Fruit fly (Drosophila melanogaster): ENCODE data around the gene Rcc1.

Gene Rcc1

dm6 chr3L:5945571-5945970 lies 13.0 kb upstream of the Rcc1 start (continued):
- TF ChIP-seq CG32772 (GFP tag; IDR thresholded peaks at IDR 0.05) (no peak), CG8765 (GFP tag; IDR thresholded peaks at IDR 0.05) (no peak), CG4424 (GFP tag; optimal IDR thresholded peaks at IDR 0.05) (no peak), tup (GFP tag; optimal IDR thresholded peaks at IDR 0.05) (no peak), CG13894 (tag; optimal IDR thresholded peaks at IDR 0.05) (no peak), CG13624 (GFP tag; optimal IDR thresholded peaks at IDR 0.05) (no peak), onecut (GFP tag; IDR thresholded peaks at IDR 0.05) (no peak), CG3847 (GFP tag; IDR thresholded peaks at IDR 0.05) (no peak), D19A (tag; optimal IDR thresholded peaks at IDR 0.05) (peak; percentile 79), peb (GFP tag; IDR thresholded peaks at IDR 0.05) (no peak), odd (GFP tag; optimal IDR thresholded peaks at IDR 0.05) (no peak), sens (GFP tag) (peak; percentile 49), luna (GFP tag; optimal IDR thresholded peaks at IDR 0.05) (no peak), CG12104 (GFP tag; optimal IDR thresholded peaks at IDR 0.05) (no peak), CG14441 (GFP tag; IDR thresholded peaks at IDR 0.05) (no peak), cas (GFP tag; IDR thresholded peaks at IDR 0.05) (no peak), ro (GFP tag; IDR thresholded peaks at IDR 0.05) (no peak), CG30431 (GFP tag; optimal IDR thresholded peaks at IDR 0.05) (no peak), tx (GFP tag; optimal IDR thresholded peaks at IDR 0.05) (no peak), schlank (tag; optimal IDR thresholded peaks at IDR 0.05) (no peak), cg (GFP tag; optimal IDR thresholded peaks at IDR 0.05) (no peak), Neu2 (GFP tag; optimal IDR thresholded peaks at IDR 0.05; ENCODE audit: borderline replicate concordance) (no peak), Six4 (GFP tag; optimal IDR thresholded peaks at IDR 0.05) (no peak), bab2 (GFP tag; optimal IDR thresholded peaks at IDR 0.05) (no peak), D19B (GFP tag; optimal IDR thresholded peaks at IDR 0.05) (no peak), pb (GFP tag; optimal IDR thresholded peaks at IDR 0.05) (no peak), CG11504 (tag; optimal IDR thresholded peaks at IDR 0.05) (peak; percentile 16), kah (GFP tag; optimal IDR thresholded peaks at IDR 0.05) (no peak), CG11560 (tag; IDR thresholded peaks at IDR 0.05) (no peak), HmgZ (tag; optimal IDR thresholded peaks at IDR 0.05) (no peak), CkIIα-i1 (GFP tag; IDR thresholded peaks at IDR 0.05) (no peak), Sin3A (optimal IDR thresholded peaks at IDR 0.05) (no peak), CG12299 (tag; optimal IDR thresholded peaks at IDR 0.05) (no peak), sqz (GFP tag; optimal IDR thresholded peaks at IDR 0.05) (no peak), Fer1 (GFP tag; optimal IDR thresholded peaks at IDR 0.05) (no peak), Hr78 (GFP tag; optimal IDR thresholded peaks at IDR 0.05) (no peak), zfh1 (GFP tag; IDR thresholded peaks at IDR 0.05) (0 out of 3 replicates have a peak, but pooled peaks have one; percentile 16)

- no peak for TF ChIP-seq zen (tag; optimal IDR thresholded peaks at IDR 0.05)
- TF ChIP-seq bsh (GFP tag; optimal IDR thresholded peaks at IDR 0.05) = peak in 1 of 2 experiments; percentile 66
- TF ChIP-seq nom (GFP tag; optimal IDR thresholded peaks at IDR 0.05) = peak; percentile 89
Measured at dm6 chr3L:5943348-5943904, 10.9 kb upstream of the Rcc1 start.

- TF ChIP-seq H15 (GFP tag; IDR thresholded peaks at IDR 0.05) (no peak), Drgx (GFP tag; IDR thresholded peaks at IDR 0.05) (peak; percentile 32)
Measured at dm6 chr3L:5941508-5941907, 8.9 kb upstream of the Rcc1 start.

Data from whole organism, embryonic.